Worm (Caenorhabditis elegans): ENCODE data around the gene K12H6.4.

Gene K12H6.4

DNA sequence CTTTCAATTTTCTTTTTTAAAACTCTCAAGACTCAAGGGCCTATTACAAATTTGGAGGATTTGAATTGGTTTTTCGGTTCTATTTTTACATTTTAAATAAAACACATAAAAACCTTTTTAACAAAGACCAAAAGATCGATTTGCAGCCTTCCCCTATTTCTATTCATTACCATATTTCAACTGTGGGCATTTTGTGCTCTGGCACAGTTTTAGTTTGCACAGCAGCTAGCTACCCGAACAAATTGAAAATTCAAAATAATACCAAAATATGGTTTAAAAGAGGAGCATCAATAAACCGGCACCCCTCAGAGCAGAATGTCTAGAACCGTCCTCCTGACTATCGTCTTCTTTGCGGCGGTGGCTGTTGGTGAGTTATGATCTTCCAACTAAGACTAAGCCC lies 42.7 kb downstream of the K12H6.4 start, which contains the start of gene F08D12.2:
F08D12.2 (plus strand) TSS at position 301 of the 400 bp plus-strand sequence.
- TF ChIP-seq flt-1 (GFP tag; IDR thresholded peaks at IDR 0.05) = no peak

DNA sequence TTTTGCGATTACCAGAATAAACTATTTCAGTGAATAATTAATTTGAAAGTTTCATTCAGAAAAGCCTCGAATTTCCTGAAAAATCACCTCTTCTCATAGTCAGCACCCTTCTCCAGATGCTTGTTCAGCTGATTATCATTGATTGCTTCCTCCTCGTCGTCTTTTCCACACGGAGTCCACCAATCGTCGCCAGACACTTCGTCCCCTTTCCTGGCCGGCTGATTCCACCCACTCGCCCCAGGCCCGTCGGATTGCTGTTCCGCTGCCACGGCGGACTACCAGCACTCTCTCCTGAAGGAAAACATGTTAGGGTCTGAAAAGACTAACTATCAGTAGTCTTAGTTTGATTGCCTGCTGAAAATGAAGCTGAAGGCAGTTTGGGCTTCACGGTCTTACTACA lies 43.3 kb downstream of the K12H6.4 start:
- no peak for TF ChIP-seq ztf-29 (GFP tag; IDR thresholded peaks at IDR 0.05)
- TF ChIP-seq ztf-23 (GFP tag; IDR thresholded peaks at IDR 0.05) = no peak
- no peak for TF ChIP-seq med-1 (GFP tag; optimal IDR thresholded peaks at IDR 0.05; ENCODE audit: insufficient read depth)
- TF ChIP-seq klf-2 (GFP tag; conservative IDR thresholded peaks at IDR 0.05) = no peak
- TF ChIP-seq ref-1 (GFP tag; conservative IDR thresholded peaks at IDR 0.05) = no peak
- no peak for TF ChIP-seq cog-1 (tag; optimal IDR thresholded peaks at IDR 0.05)
- no peak for TF ChIP-seq flt-1 (GFP tag; IDR thresholded peaks at IDR 0.05)
- TF ChIP-seq tab-1 (GFP tag; IDR thresholded peaks at IDR 0.05) = no peak
- TF ChIP-seq T22C8.4 (GFP tag; IDR thresholded peaks at IDR 0.05) = no peak

DNA sequence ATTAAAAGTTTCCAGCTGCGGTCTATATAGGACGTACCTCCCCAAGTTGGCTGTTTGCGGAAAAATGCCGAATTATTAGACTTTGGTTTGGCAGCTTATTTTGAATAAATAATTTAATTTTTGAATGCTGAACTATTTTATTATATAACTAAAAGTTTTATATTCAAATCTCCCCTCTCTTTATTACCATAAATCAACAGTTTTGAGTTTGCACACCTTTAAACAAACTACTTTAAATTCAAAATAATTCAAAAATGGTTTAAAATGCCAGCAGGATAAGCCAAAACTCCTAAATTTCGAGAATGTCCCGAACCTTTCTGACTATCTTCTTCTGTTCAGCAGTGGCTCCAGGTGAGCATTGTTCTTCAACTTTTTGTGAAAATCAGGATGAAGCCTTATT lies 44.8 kb downstream of the K12H6.4 start, which contains the start of gene F08D12.3:
F08D12.3 (plus strand) TSS at position 301 of the 400 bp plus-strand sequence.
- no peak for TF ChIP-seq cog-1 (tag; optimal IDR thresholded peaks at IDR 0.05)
- TF ChIP-seq T22C8.4 (GFP tag; IDR thresholded peaks at IDR 0.05) = no peak
- TF ChIP-seq ztf-29 (GFP tag; IDR thresholded peaks at IDR 0.05) = no peak
- no peak for TF ChIP-seq flt-1 (GFP tag; IDR thresholded peaks at IDR 0.05)
- TF ChIP-seq med-1 (GFP tag; optimal IDR thresholded peaks at IDR 0.05; ENCODE audit: insufficient read depth) = no peak
- TF ChIP-seq tab-1 (GFP tag; IDR thresholded peaks at IDR 0.05) = no peak
- TF ChIP-seq ref-1 (GFP tag; conservative IDR thresholded peaks at IDR 0.05) = no peak
- TF ChIP-seq klf-2 (GFP tag; conservative IDR thresholded peaks at IDR 0.05) = no peak
- TF ChIP-seq ztf-23 (GFP tag; IDR thresholded peaks at IDR 0.05) = no peak

DNA sequence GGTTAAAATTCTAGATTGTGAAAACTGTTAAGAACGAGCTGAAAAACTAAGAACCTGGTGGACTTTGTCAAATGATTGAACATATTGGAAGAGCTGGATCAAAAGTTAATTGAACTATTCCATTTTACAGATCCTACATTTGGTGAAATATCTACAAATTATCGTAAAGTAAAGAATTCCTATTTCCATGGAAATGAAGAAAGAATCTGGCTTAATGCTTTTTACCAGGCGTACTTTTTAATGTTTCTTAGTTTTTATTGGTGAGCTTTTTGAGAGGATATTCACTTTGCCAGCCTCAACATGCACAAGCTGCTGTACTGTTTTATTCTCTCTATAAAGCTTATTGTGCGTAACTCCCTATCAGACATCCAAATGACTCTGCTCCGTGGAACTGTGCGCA lies 46.2 kb downstream of the K12H6.4 start, which contains the start of gene F08D12.4:
F08D12.4 (plus strand) TSS at position 301 of the 400 bp plus-strand sequence.
- TF ChIP-seq ztf-23 (GFP tag; IDR thresholded peaks at IDR 0.05) = no peak

DNA sequence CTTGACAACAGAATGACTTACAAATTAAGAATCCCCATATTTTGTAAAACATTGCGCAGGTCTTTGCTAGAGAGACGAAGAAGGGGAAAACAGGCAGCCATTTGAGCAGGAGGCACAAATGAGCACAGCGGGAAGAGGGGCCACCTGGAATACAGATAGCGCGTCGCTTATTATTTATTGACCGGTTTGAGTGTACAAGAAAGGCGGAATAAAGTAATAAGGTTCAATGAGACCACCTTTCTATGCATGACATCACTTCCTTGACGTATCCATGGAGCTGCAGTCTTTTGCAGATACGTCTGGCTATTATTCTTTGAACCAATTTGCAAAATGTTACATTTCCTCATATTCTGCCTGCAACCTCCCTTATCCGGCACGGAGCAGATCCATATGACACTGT lies 49.2 kb downstream of the K12H6.4 start, which contains the start of gene fbxb-111:
fbxb-111 (minus strand) TSS at position 101 of the 400 bp plus-strand sequence.
- no peak for TF ChIP-seq klf-2 (GFP tag; conservative IDR thresholded peaks at IDR 0.05)
- no peak for TF ChIP-seq ref-1 (GFP tag; conservative IDR thresholded peaks at IDR 0.05)
- no peak for TF ChIP-seq tab-1 (GFP tag; IDR thresholded peaks at IDR 0.05)
- TF ChIP-seq ztf-23 (GFP tag; IDR thresholded peaks at IDR 0.05) = no peak

All from whole organism, midembryonic.